Worm (Caenorhabditis elegans) whole organism, L4/young adult: ENCODE data around the gene ftn-1.

Experiments used
- W03F9.2 ChIP-seq: fragments of 150-350 bp; optimal IDR thresholded peaks from 2 replicates; lab custom pipeline; 2014; ENCODE audit warnings: missing biosample characterization, missing genetic modification characterization
- dao-5 ChIP-seq: sonication (generic microtip); optimal IDR thresholded peaks from 2 replicates; lab custom pipeline; 2016; ENCODE audit warnings: missing genotype, missing genetic modification characterization, moderate library complexity, missing compliant biosample characterization
- him-1 ChIP-seq: sonication (generic microtip); optimal IDR thresholded peaks from 2 replicates; lab custom pipeline; 2016; ENCODE audit warnings: missing genotype, missing genetic modification reagents, missing genetic modification characterization, missing compliant biosample characterization

ce11 chrV:7528816-7529215 is 18.6 kb downstream of the ftn-1 start, which contains the start of gene C54F6.5:
- TF ChIP-seq W03F9.2 (tag; lab: Kevin White, UChicago), result no peak
- TF ChIP-seq him-1 (tag; lab: Kevin White, UChicago), result no peak
- TF ChIP-seq dao-5 (tag; lab: Kevin White, UChicago), result no peak
